Worm (Caenorhabditis elegans) whole organism, midembryonic: ENCODE data around the gene C14B9.3.
A peak's percentile ranks its signal among the peaks of the same experiment; 100 is the strongest.

ENCODE experiments used
- T22C8.4 ChIP-seq: fragments of 200-800 bp; sonication (Bioruptor generic); IDR thresholded peaks from 2 replicates; pipeline ENCODE4 v1.3.6; 2022; ENCODE audit warnings: missing genetic modification characterization, missing compliant biosample characterization
- cog-1 ChIP-seq: sonication (generic microtip); optimal IDR thresholded peaks from 2 replicates; lab custom pipeline; 2016; ENCODE audit warnings: missing genetic modification characterization, missing compliant biosample characterization
- flt-1 ChIP-seq: fragments of 200-800 bp; sonication (Bioruptor generic); IDR thresholded peaks from 2 replicates; pipeline ENCODE4 v1.3.6; 2022; ENCODE audit warnings: missing genetic modification characterization, missing compliant biosample characterization
- klf-2 ChIP-seq: fragments of 200-800 bp; sonication (Bioruptor generic); conservative IDR thresholded peaks from 2 replicates; pipeline ENCODE4 v1.3.6; 2022; ENCODE audit warnings: missing genetic modification reagents, missing genetic modification characterization, missing compliant biosample characterization
- med-1 ChIP-seq: sonication (generic microtip); optimal IDR thresholded peaks from 2 replicates; lab custom pipeline; 2017; ENCODE audit warnings: missing genetic modification characterization, mild to moderate bottlenecking, missing compliant biosample characterization, antibody characterized with exemption, missing genetic modification reagents; ENCODE audit not compliant: insufficient read depth
- ref-1 ChIP-seq: fragments of 200-800 bp; sonication (Bioruptor generic); conservative IDR thresholded peaks from 2 replicates; pipeline ENCODE4 v1.3.6; 2022; ENCODE audit warnings: missing genetic modification reagents, missing genetic modification characterization, missing compliant biosample characterization
- tab-1 ChIP-seq: fragments of 200-800 bp; sonication (Bioruptor generic); IDR thresholded peaks from 2 replicates; pipeline ENCODE4 v1.3.6; 2022; ENCODE audit warnings: missing genetic modification characterization, missing compliant biosample characterization
- ztf-23 ChIP-seq: fragments of 200-800 bp; sonication (Bioruptor generic); IDR thresholded peaks from 2 replicates; pipeline ENCODE4 v1.3.6; 2022; ENCODE audit warnings: missing genetic modification reagents, missing genetic modification characterization, missing compliant biosample characterization
- ztf-29 ChIP-seq: fragments of 200-800 bp; sonication (Bioruptor generic); IDR thresholded peaks from 2 replicates; pipeline ENCODE4 v1.3.6; 2022; ENCODE audit warnings: missing genetic modification reagents, missing genetic modification characterization, missing compliant biosample characterization

Gene C14B9.3

ce11 chrIII:8085355-8085754, 23.2 kb upstream of the C14B9.3 start, which contains the start of the genes K06H7.7 and grp-1:
Gene K06H7.7, minus strand, starts transcription at chrIII:8085475.
Gene grp-1, plus strand, starts transcription at chrIII:8085705.
- TF ChIP-seq T22C8.4 (GFP tag; lab: Robert Waterston, UW), result no peak
- no peak for TF ChIP-seq ref-1 (GFP tag; lab: Robert Waterston, UW)
- TF ChIP-seq flt-1, result no peak
- TF ChIP-seq ztf-23 (GFP tag; lab: Robert Waterston, UW), result no peak
- no peak for TF ChIP-seq ztf-29
- TF ChIP-seq klf-2 (GFP tag; lab: Robert Waterston, UW), result no peak
- TF ChIP-seq med-1 (GFP tag; lab: Kevin White, UChicago), result no peak
- no peak for TF ChIP-seq tab-1 (GFP tag; lab: Robert Waterston, UW)
- TF ChIP-seq cog-1 (tag; lab: Kevin White, UChicago), result no peak

DNA sequence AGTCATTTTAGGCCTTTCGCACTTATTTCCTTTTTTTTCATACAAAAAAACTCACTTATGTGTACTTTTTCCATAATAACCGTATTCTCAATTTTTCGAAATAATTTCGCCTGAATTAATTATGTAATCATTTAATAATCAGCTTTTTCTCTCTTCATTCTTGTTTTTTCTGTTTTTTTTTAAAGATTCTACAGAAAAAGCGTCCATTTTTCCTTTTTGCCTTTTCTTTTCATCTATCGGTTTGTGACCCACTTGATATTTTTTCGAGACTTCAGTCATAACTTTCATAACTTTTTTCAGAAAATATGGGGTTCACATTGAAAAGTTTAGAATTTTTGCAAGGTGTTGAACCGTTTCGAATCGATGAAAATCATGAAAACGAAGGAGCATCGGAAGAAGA, 20.4 kb upstream of the C14B9.3 start, which contains the start of gene vms-1:
vms-1 (plus strand) TSS at position 301 of the 400 bp plus-strand sequence.
- TF ChIP-seq ref-1 (GFP tag; lab: Robert Waterston, UW), result no peak
- TF ChIP-seq T22C8.4 (GFP tag; lab: Robert Waterston, UW), result no peak
- no peak for TF ChIP-seq cog-1 (tag; lab: Kevin White, UChicago)
- TF ChIP-seq ztf-23 (GFP tag; lab: Robert Waterston, UW), result no peak
- no peak for TF ChIP-seq flt-1
- no peak for TF ChIP-seq tab-1 (GFP tag; lab: Robert Waterston, UW)
- no peak for TF ChIP-seq klf-2 (GFP tag; lab: Robert Waterston, UW)
- TF ChIP-seq med-1 (GFP tag; lab: Kevin White, UChicago), result no peak
- no peak for TF ChIP-seq ztf-29

DNA sequence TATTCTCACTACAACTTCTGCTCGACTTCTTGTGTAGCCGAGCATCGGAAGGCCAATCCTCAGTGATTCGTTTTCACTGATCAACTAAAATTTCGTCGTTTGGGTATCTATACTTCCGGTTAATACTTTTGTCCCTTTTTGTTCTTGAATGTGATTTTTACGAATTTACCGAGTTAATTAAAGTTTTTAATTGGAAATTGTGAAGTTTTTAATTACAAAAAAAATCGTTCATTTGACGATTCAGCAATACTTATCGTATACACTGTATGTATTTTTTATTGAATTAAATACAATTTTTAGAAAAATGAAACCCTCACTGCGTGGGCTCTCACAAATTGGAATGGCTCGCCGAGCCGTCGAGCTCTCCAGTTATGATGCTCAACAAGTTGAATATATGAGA, 17.2 kb upstream of the C14B9.3 start, which contains the start of gene idi-1:
idi-1 (plus strand) TSS at position 301 of the 400 bp plus-strand sequence.
- TF ChIP-seq T22C8.4 (GFP tag; lab: Robert Waterston, UW) (no peak), med-1 (GFP tag; lab: Kevin White, UChicago) (no peak), klf-2 (GFP tag; lab: Robert Waterston, UW) (no peak), cog-1 (tag; lab: Kevin White, UChicago) (no peak), ref-1 (GFP tag; lab: Robert Waterston, UW) (no peak), ztf-29 (no peak), ztf-23 (GFP tag; lab: Robert Waterston, UW) (no peak), tab-1 (GFP tag; lab: Robert Waterston, UW) (no peak), flt-1 (no peak)

ce11 chrIII:8093079-8093623, 15.4 kb upstream of the C14B9.3 start, which contains the start of gene K06H7.2:
Gene K06H7.2, plus strand, starts transcription at chrIII:8093573.
- TF ChIP-seq cog-1 (tag; lab: Kevin White, UChicago), result peak; percentile 48
- 0 out of 2 replicates have a peak, but pooled peaks have one; percentile 40 for TF ChIP-seq flt-1
- no peak for TF ChIP-seq T22C8.4 (GFP tag; lab: Robert Waterston, UW)
- TF ChIP-seq ref-1 (GFP tag; lab: Robert Waterston, UW), result no peak
- no peak for TF ChIP-seq klf-2 (GFP tag; lab: Robert Waterston, UW)
- TF ChIP-seq ztf-29, result no peak

ce11 chrIII:8098116-8098515, 10.5 kb upstream of the C14B9.3 start, which contains the start of gene K06H7.8:
Gene K06H7.8, minus strand, starts transcription at chrIII:8098216.
- no peak for TF ChIP-seq med-1 (GFP tag; lab: Kevin White, UChicago)
- TF ChIP-seq ref-1 (GFP tag; lab: Robert Waterston, UW), result no peak
- TF ChIP-seq T22C8.4 (GFP tag; lab: Robert Waterston, UW), result no peak
- TF ChIP-seq ztf-23 (GFP tag; lab: Robert Waterston, UW), result no peak
- TF ChIP-seq klf-2 (GFP tag; lab: Robert Waterston, UW), result no peak
- no peak for TF ChIP-seq ztf-29
- no peak for TF ChIP-seq flt-1
- TF ChIP-seq tab-1 (GFP tag; lab: Robert Waterston, UW), result no peak
- no peak for TF ChIP-seq cog-1 (tag; lab: Kevin White, UChicago)

DNA sequence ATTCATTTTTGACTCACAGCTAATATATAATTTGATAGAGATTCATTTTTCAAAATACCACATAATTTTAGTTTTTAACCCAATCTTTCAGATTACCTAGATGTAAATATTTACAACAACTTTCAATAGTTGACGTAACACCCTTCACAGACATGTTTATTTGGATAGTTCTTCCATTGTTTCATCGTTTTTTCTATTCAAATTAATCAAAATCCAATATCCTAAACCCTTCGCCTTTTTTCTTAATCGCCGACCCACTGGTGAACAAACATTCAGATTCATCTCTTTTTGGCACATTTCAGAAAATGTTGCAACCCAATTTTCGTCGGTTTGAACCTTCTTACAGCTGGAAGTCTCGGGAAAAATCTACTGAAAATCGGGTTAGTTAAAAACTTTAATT, 9.6 kb upstream of the C14B9.3 start, which contains the start of gene K06H7.1:
K06H7.1 (plus strand) TSS at position 301 of the 400 bp plus-strand sequence.
- TF ChIP-seq cog-1 (tag; lab: Kevin White, UChicago), result no peak

- TF ChIP-seq tab-1 (GFP tag; lab: Robert Waterston, UW), result no peak
- TF ChIP-seq cog-1 (tag; lab: Kevin White, UChicago), result no peak
- TF ChIP-seq ztf-23 (GFP tag; lab: Robert Waterston, UW), result no peak
- no peak for TF ChIP-seq flt-1
- no peak for TF ChIP-seq klf-2 (GFP tag; lab: Robert Waterston, UW)
- TF ChIP-seq ztf-29, result no peak
- no peak for TF ChIP-seq ref-1 (GFP tag; lab: Robert Waterston, UW)
- no peak for TF ChIP-seq med-1 (GFP tag; lab: Kevin White, UChicago)
- no peak for TF ChIP-seq T22C8.4 (GFP tag; lab: Robert Waterston, UW)
Measured at ce11 chrIII:8100960-8101359, 7.6 kb upstream of the C14B9.3 start, which contains the start of gene plk-1. Gene plk-1, plus strand, starts transcription at chrIII:8101348.

DNA sequence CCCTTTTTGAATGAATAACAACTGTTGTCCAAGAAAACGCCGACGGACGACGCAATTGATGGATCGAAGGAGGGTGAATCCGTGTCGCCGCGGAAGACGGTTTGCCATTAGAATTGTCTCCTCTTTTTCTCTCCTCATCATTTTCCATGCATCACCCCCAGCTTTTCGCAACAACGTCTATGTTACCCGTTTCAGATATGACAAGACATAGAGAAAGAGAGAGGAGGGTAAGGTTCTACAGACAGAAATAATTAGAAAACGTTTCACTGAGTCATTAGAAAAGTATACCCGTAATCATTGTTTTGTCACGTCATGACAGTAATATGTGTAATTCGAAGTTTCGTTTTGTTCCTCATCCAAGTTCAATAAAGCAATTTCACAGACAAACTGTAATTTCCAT, 2.8 kb upstream of the C14B9.3 start:
- TF ChIP-seq med-1 (GFP tag; lab: Kevin White, UChicago), result no peak
- TF ChIP-seq cog-1 (tag; lab: Kevin White, UChicago), result no peak
- TF ChIP-seq T22C8.4 (GFP tag; lab: Robert Waterston, UW), result no peak
- TF ChIP-seq klf-2 (GFP tag; lab: Robert Waterston, UW), result no peak
- no peak for TF ChIP-seq ztf-29
- TF ChIP-seq tab-1 (GFP tag; lab: Robert Waterston, UW), result no peak
- TF ChIP-seq ref-1 (GFP tag; lab: Robert Waterston, UW), result no peak
- no peak for TF ChIP-seq flt-1
- TF ChIP-seq ztf-23 (GFP tag; lab: Robert Waterston, UW), result no peak

- TF ChIP-seq ref-1 (GFP tag; lab: Robert Waterston, UW) (peak; percentile 73), T22C8.4 (GFP tag; lab: Robert Waterston, UW) (peak; percentile 83), cog-1 (tag; lab: Kevin White, UChicago) (peak; percentile 45), med-1 (GFP tag; lab: Kevin White, UChicago) (peak; percentile 37), ztf-23 (GFP tag; lab: Robert Waterston, UW) (peak; percentile 89), flt-1 (peak; percentile 92), tab-1 (GFP tag; lab: Robert Waterston, UW) (peak; percentile 89), klf-2 (GFP tag; lab: Robert Waterston, UW) (peak; percentile 78), ztf-29 (peak; percentile 86)
Measured at ce11 chrIII:8106476-8106875, 2.1 kb upstream of the C14B9.3 start.
